Worm (Caenorhabditis elegans): ENCODE results near the gene metl-13.
"Not testable (repeated sequence)": the region's sequence is repeated elsewhere in the genome, so short reads cannot be mapped to it uniquely, and the experiment has no call there.

- TF ChIP-seq fkh-3 (tag; optimal IDR thresholded peaks at IDR 0.05); hlh-12 (tag; optimal IDR thresholded peaks at IDR 0.05); efl-1 (GFP tag; optimal IDR thresholded peaks at IDR 0.05); rcor-1 (GFP tag; IDR thresholded peaks at IDR 0.05); zfh-2 (GFP tag; conservative IDR thresholded peaks at IDR 0.05); nhr-27 (tag; optimal IDR thresholded peaks at IDR 0.05); unc-130 (GFP tag; optimal IDR thresholded peaks at IDR 0.05): not testable (repeated sequence)
These were observed 37.0 kb upstream of the metl-13 start, which contains the start of gene nspb-4 for ce11 chrIV:6597918-6598317.

Data from whole organism, young adult.